Fruit fly (Drosophila melanogaster) whole organism, embryonic: ENCODE data around the gene rdog.

Experiments used
- Bdp1 ChIP-seq: fragments of 200-800 bp; sonication (Bioruptor generic); optimal IDR thresholded peaks from 3 replicates; lab custom pipeline; 2016; ENCODE audit warnings: missing biosample characterization, missing genetic modification characterization
- CG10462 ChIP-seq: fragments of 200-800 bp; sonication (Bioruptor generic); optimal IDR thresholded peaks from 2 replicates; lab custom pipeline; 2016; ENCODE audit warnings: missing biosample characterization, missing genetic modification characterization
- CG3065 ChIP-seq: fragments of 200-800 bp; sonication (Bioruptor generic); optimal IDR thresholded peaks from 2 replicates; lab custom pipeline; 2016; ENCODE audit warnings: missing biosample characterization, missing genetic modification characterization
- CG6254 ChIP-seq: fragments of 200-800 bp; sonication (Bioruptor generic); optimal IDR thresholded peaks from 3 replicates; lab custom pipeline; 2017; ENCODE audit warnings: mild to moderate bottlenecking, missing biosample characterization, missing genetic modification reagents, missing genetic modification characterization
- Hey ChIP-seq: fragments of 200-800 bp; sonication (Bioruptor generic); optimal IDR thresholded peaks from 3 replicates; lab custom pipeline; 2018; ENCODE audit warnings: missing biosample characterization, mild to moderate bottlenecking, missing genetic modification characterization
- ap ChIP-seq: fragments of 200-800 bp; sonication (Bioruptor generic); IDR thresholded peaks from 2 replicates; pipeline ENCODE4 v1.3.6; 2022; ENCODE audit warnings: missing biosample characterization, missing genetic modification characterization
- emc ChIP-seq: fragments of 200-800 bp; sonication (Bioruptor generic); optimal IDR thresholded peaks from 2 replicates; lab custom pipeline; 2016; ENCODE audit warnings: missing biosample characterization, missing genetic modification characterization
- knrl ChIP-seq: fragments of 200-800 bp; sonication (Bioruptor generic); IDR thresholded peaks from 3 replicates; pipeline ENCODE4 v1.3.6; 2022; ENCODE audit warnings: missing biosample characterization, missing genetic modification characterization; ENCODE audit not compliant: partially characterized antibody

- TF ChIP-seq knrl (GFP tag; lab: Robert Waterston, UW) = no peak
- TF ChIP-seq CG3065 (GFP tag; lab: Kevin White, UChicago) = no peak
- TF ChIP-seq Hey (tag; lab: Kevin White, UChicago) = no peak
- TF ChIP-seq emc (GFP tag; lab: Kevin White, UChicago) = no peak
- TF ChIP-seq CG10462 (GFP tag; lab: Kevin White, UChicago) = no peak
- no peak for TF ChIP-seq CG6254
- TF ChIP-seq ap = no peak
- TF ChIP-seq Bdp1 (GFP tag; lab: Kevin White, UChicago) = no peak
Measured at dm6 chr3R:29158721-29159120, 799 bp downstream of the rdog start.
